Worm (Caenorhabditis elegans) whole organism, L4 larva: ENCODE results near the gene egl-46.

ENCODE experiments used
- R02D3.7 ChIP-seq: fragments of 150-350 bp; sonication (generic microtip); optimal IDR thresholded peaks from 3 replicates; lab custom pipeline; 2014; ENCODE audit warnings: missing biosample characterization, missing genetic modification characterization
- ZK337.2 ChIP-seq: fragments of 200-800 bp; sonication (Bioruptor generic); IDR thresholded peaks from 2 replicates; pipeline ENCODE4 v1.3.6; 2022; ENCODE audit warnings: missing genetic modification reagents, missing genetic modification characterization, missing compliant biosample characterization
- aly-2 ChIP-seq: sonication (generic microtip); optimal IDR thresholded peaks from 2 replicates; lab custom pipeline; 2018; ENCODE audit warnings: missing biosample characterization, missing genetic modification characterization
- dpl-1 ChIP-seq: fragments of 150-350 bp; optimal IDR thresholded peaks from 2 replicates; lab custom pipeline; 2014; ENCODE audit warnings: missing biosample characterization, missing genetic modification reagents, missing genetic modification characterization
- dve-1 ChIP-seq: sonication (generic microtip); optimal IDR thresholded peaks from 2 replicates; lab custom pipeline; 2017; ENCODE audit warnings: antibody characterized with exemption, mild to moderate bottlenecking, missing genetic modification characterization, missing compliant biosample characterization; ENCODE audit not compliant: insufficient read depth
- fkh-10 ChIP-seq: fragments of 150-350 bp; optimal IDR thresholded peaks from 2 replicates; lab custom pipeline; 2014; ENCODE audit warnings: missing biosample characterization, missing genetic modification reagents, missing genetic modification characterization
- mxl-2 ChIP-seq: fragments of 200-800 bp; sonication (Bioruptor generic); conservative IDR thresholded peaks from 2 replicates; pipeline ENCODE4 v1.3.6; 2022; ENCODE audit warnings: missing genetic modification reagents, missing genetic modification characterization, missing compliant biosample characterization
- nhr-11 ChIP-seq: fragments of 150-350 bp; optimal IDR thresholded peaks from 2 replicates; lab custom pipeline; 2014; ENCODE audit warnings: missing biosample characterization, missing genetic modification characterization
- pha-4 ChIP-seq, 2 experiments: fragments of 150-350 bp in 1 of 2; fragments of 200-800 bp in 1 of 2; sonication (Bioruptor generic) in 1 of 2; IDR thresholded peaks in 1 of 2; optimal IDR thresholded peaks in 1 of 2; 2 replicates each; pipeline versions ENCODE4 v1.3.6 to Lab custom; 2014 to 2022; ENCODE audit warnings: missing genetic modification characterization in 2 of 2, missing genetic modification reagents in 2 of 2, missing biosample characterization in 1 of 2, missing compliant biosample characterization in 1 of 2
- unc-62 ChIP-seq, 3 experiments: fragments of 150-350 bp in 1 of 3; sonication (generic microtip); optimal IDR thresholded peaks in 2 of 3; peaks in 1 of 3; 1 replicate in 1 of 3; 2 replicates in 2 of 3; lab custom pipeline; 2014 to 2017; ENCODE audit warnings: missing biosample characterization in 3 of 3, missing genetic modification characterization in 3 of 3, missing genetic modification reagents in 3 of 3, missing genotype in 1 of 3

DNA sequence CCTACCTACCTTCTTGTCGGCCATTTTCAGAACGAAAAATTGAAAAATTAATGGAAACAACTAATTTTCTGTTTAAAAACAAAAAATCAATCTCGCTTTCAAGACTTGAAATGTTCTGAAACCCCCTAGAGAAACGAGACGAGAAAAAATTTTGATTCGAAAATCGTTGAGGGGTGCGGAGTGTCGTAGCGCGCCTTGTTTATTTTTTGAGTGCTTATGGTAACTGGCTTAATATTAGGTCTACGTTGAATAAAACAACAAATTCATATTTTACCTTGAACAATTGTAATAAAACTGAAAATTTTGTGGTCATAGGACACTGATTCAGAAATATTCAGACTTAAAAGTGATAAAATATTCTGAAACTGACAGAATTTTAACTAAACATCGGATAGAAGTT, 29.1 kb upstream of the egl-46 start, which contains the start of gene sna-1:
- no peak for TF ChIP-seq unc-62 (GFP tag; optimal IDR thresholded peaks at IDR 0.05 in 1 of 2; lab: Kevin White, UChicago)
- TF ChIP-seq unc-62 (tag; optimal IDR thresholded peaks at IDR 0.05; lab: Kevin White, UChicago): no peak
- no peak for TF ChIP-seq R02D3.7 (tag; lab: Kevin White, UChicago)
- TF ChIP-seq nhr-11 (tag; lab: Kevin White, UChicago): no peak
- no peak for TF ChIP-seq aly-2
- no peak for TF ChIP-seq pha-4 (GFP tag; IDR thresholded peaks at IDR 0.05; lab: Robert Waterston, UW)
- TF ChIP-seq pha-4 (tag; optimal IDR thresholded peaks at IDR 0.05; lab: Kevin White, UChicago): no peak
- no peak for TF ChIP-seq dve-1 (tag; lab: Kevin White, UChicago)
- TF ChIP-seq fkh-10: no peak
- TF ChIP-seq mxl-2 (GFP tag; lab: Robert Waterston, UW): no peak
- TF ChIP-seq dpl-1 (GFP tag; lab: Kevin White, UChicago): no peak
- TF ChIP-seq ZK337.2: no peak
